Worm (Caenorhabditis elegans) whole organism, L4 larva: ENCODE data around the gene nhr-212.

Source experiments
- T26A8.4 ChIP-seq: fragments of 200-800 bp; sonication (Bioruptor generic); IDR thresholded peaks from 2 replicates; pipeline ENCODE4 v1.3.6; 2022; ENCODE audit warnings: missing genetic modification characterization, missing compliant biosample characterization
- ceh-28 ChIP-seq: fragments of 150-350 bp; optimal IDR thresholded peaks from 2 replicates; lab custom pipeline; 2014; ENCODE audit warnings: missing biosample characterization, missing genetic modification reagents, missing genetic modification characterization
- ceh-82 ChIP-seq: sonication (generic microtip); optimal IDR thresholded peaks from 2 replicates; lab custom pipeline; 2017; ENCODE audit warnings: missing biosample characterization, missing genetic modification characterization
- dpl-1 ChIP-seq: fragments of 150-350 bp; optimal IDR thresholded peaks from 2 replicates; lab custom pipeline; 2014; ENCODE audit warnings: missing biosample characterization, missing genetic modification reagents, missing genetic modification characterization
- hif-1 ChIP-seq, 2 experiments: sonication (generic microtip); optimal IDR thresholded peaks; 2 replicates each; lab custom pipeline; 2016 to 2017; ENCODE audit warnings: missing compliant biosample characterization in 2 of 2, missing genetic modification characterization in 2 of 2, missing genetic modification reagents in 2 of 2, missing genotype in 2 of 2, mild to moderate bottlenecking in 1 of 2
- lin-13 ChIP-seq: fragments of 150-350 bp; optimal IDR thresholded peaks from 2 replicates; lab custom pipeline; 2014; ENCODE audit warnings: missing biosample characterization, missing genetic modification reagents, missing genetic modification characterization
- nhr-237 ChIP-seq: sonication (generic microtip); optimal IDR thresholded peaks from 2 replicates; lab custom pipeline; 2017; ENCODE audit warnings: missing biosample characterization, missing genetic modification characterization
- nhr-28 ChIP-seq: fragments of 150-350 bp; optimal IDR thresholded peaks from 2 replicates; lab custom pipeline; 2014; ENCODE audit warnings: missing biosample characterization, missing genetic modification characterization
- pha-4 ChIP-seq, 2 experiments: fragments of 150-350 bp in 1 of 2; fragments of 200-800 bp in 1 of 2; sonication (Bioruptor generic) in 1 of 2; IDR thresholded peaks in 1 of 2; optimal IDR thresholded peaks in 1 of 2; 2 replicates each; pipeline versions ENCODE4 v1.3.6 to Lab custom; 2014 to 2022; ENCODE audit warnings: missing genetic modification characterization in 2 of 2, missing genetic modification reagents in 2 of 2, missing biosample characterization in 1 of 2, missing compliant biosample characterization in 1 of 2
- pqm-1 ChIP-seq: sonication (generic microtip); optimal IDR thresholded peaks from 2 replicates; lab custom pipeline; 2017; ENCODE audit warnings: missing biosample characterization, missing genetic modification characterization
- rbr-2 ChIP-seq: sonication (generic microtip); optimal IDR thresholded peaks from 2 replicates; lab custom pipeline; 2016; ENCODE audit warnings: missing genotype, missing genetic modification characterization, missing compliant biosample characterization
- skn-1 ChIP-seq: fragments of 150-350 bp; optimal IDR thresholded peaks from 2 replicates; lab custom pipeline; 2014; ENCODE audit warnings: missing biosample characterization, missing genetic modification characterization
- unc-62 ChIP-seq, 3 experiments: fragments of 150-350 bp in 1 of 3; sonication (generic microtip); optimal IDR thresholded peaks in 2 of 3; peaks in 1 of 3; 1 replicate in 1 of 3; 2 replicates in 2 of 3; lab custom pipeline; 2014 to 2017; ENCODE audit warnings: missing biosample characterization in 3 of 3, missing genetic modification characterization in 3 of 3, missing genetic modification reagents in 3 of 3, missing genotype in 1 of 3

ce11 chrV:491432-491831 is 6.8 kb downstream of the nhr-212 start, which contains the start of gene str-196:
- no peak for TF ChIP-seq pha-4 (GFP tag; IDR thresholded peaks at IDR 0.05; lab: Robert Waterston, UW)
- no peak for TF ChIP-seq pha-4 (tag; optimal IDR thresholded peaks at IDR 0.05; lab: Kevin White, UChicago)
- no peak for TF ChIP-seq ceh-28
- TF ChIP-seq hif-1 (tag; optimal IDR thresholded peaks at IDR 0.05; lab: Kevin White, UChicago), result no peak
- no peak for TF ChIP-seq nhr-28
- no peak for TF ChIP-seq nhr-237 (tag; lab: Kevin White, UChicago)
- TF ChIP-seq rbr-2 (tag; lab: Kevin White, UChicago), result no peak
- no peak for TF ChIP-seq pqm-1 (tag; lab: Kevin White, UChicago)
- TF ChIP-seq unc-62 (GFP tag; optimal IDR thresholded peaks at IDR 0.05 in 1 of 2; lab: Kevin White, UChicago), result no peak
- no peak for TF ChIP-seq unc-62 (tag; optimal IDR thresholded peaks at IDR 0.05; lab: Kevin White, UChicago)
- TF ChIP-seq lin-13 (GFP tag; lab: Kevin White, UChicago), result no peak
- no peak for TF ChIP-seq skn-1 (tag; lab: Kevin White, UChicago)
- TF ChIP-seq ceh-82 (tag; lab: Kevin White, UChicago), result no peak
- TF ChIP-seq dpl-1, result no peak
- TF ChIP-seq T26A8.4 (GFP tag; lab: Robert Waterston, UW), result no peak
